Worm (Caenorhabditis elegans): Measurements from ENCODE around the gene T01E8.1.
"Not testable (repeated sequence)": the region's sequence is repeated elsewhere in the genome, so short reads cannot be mapped to it uniquely, and the experiment has no call there.

DNA sequence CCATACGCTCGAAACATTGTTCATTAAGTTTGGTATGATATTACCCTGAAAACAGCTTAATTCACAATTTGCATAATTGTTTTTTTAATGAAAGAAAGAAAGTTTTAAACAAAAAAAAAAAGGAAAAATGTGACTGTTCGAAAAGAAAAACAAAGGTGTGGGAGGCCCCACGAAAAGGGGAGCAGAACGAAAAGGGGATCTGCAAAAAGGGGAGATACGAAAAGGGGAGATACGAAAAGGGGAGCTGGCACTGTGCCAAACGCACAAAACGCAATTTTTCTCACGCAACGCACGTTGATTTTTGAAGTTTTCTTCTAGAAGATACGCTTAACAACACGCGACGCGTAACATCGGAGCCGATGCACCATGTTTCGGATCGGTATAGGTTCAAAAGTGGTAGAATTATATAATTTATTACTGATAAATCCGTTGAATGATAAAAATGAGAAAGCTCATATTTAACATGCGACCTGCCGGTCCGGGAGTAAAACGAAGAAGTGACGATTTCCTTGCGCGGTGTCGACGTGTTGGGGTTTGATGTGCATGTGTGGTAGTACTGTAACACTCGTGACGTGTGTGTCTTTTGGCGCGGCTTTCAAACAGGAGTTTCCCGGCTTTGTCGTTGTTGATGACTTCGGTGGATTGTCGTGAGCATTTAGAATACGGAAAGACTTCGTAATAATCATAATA is 41.2 kb downstream of the T01E8.1 start, which contains the start of gene nrde-2:
- not testable (repeated sequence) for TF ChIP-seq sox-4 (tag; optimal IDR thresholded peaks at IDR 0.05); hlh-6 (tag; optimal IDR thresholded peaks at IDR 0.05); ceh-6 (GFP tag; optimal IDR thresholded peaks at IDR 0.05); pha-4 (tag; optimal IDR thresholded peaks at IDR 0.05)

Measured in whole organism, late embryonic.